Worm (Caenorhabditis elegans) whole organism, L1 larva: ENCODE results near the gene ule-2.
"Not testable (repeated sequence)": the region's sequence is repeated elsewhere in the genome, so short reads cannot be mapped to it uniquely, and the experiment has no call there.

Experiments used
- F16B12.6 ChIP-seq: fragments of 150-350 bp; optimal IDR thresholded peaks from 2 replicates; lab custom pipeline; 2014; ENCODE audit warnings: missing biosample characterization, missing genetic modification characterization
- ama-1 ChIP-seq: fragments of 150-350 bp; optimal IDR thresholded peaks from 2 replicates; lab custom pipeline; 2014
- efl-1 ChIP-seq, 4 experiments: fragments of 150-350 bp; optimal IDR thresholded peaks in 3 of 4; peaks in 1 of 4; 1 replicate in 1 of 4; 2 replicates in 3 of 4; lab custom pipeline; 2014; ENCODE audit warnings: missing biosample characterization in 2 of 4, missing genetic modification characterization in 2 of 4, missing genetic modification reagents in 2 of 4
- egl-27 ChIP-seq, 2 experiments: fragments of 150-350 bp in 1 of 2; sonication (generic microtip); optimal IDR thresholded peaks; 3 replicates each; lab custom pipeline; 2017 to 2018; ENCODE audit warnings: missing biosample characterization in 2 of 2, missing genetic modification characterization in 2 of 2, missing genetic modification reagents in 2 of 2
- elt-2 ChIP-seq: sonication (generic microtip); optimal IDR thresholded peaks from 2 replicates; lab custom pipeline; 2016; ENCODE audit warnings: missing genetic modification characterization, mild to moderate bottlenecking, inconsistent platforms, missing compliant biosample characterization, missing genetic modification reagents
- ztf-11 ChIP-seq, 2 experiments: sonication (generic microtip); optimal IDR thresholded peaks; 2 replicates each; lab custom pipeline; 2016 to 2017; ENCODE audit warnings: missing genetic modification characterization in 2 of 2, missing biosample characterization in 1 of 2, missing compliant biosample characterization in 1 of 2
- ztf-4 ChIP-seq: fragments of 150-350 bp; optimal IDR thresholded peaks from 2 replicates; lab custom pipeline; 2014; ENCODE audit warnings: missing biosample characterization, missing genetic modification characterization

DNA sequence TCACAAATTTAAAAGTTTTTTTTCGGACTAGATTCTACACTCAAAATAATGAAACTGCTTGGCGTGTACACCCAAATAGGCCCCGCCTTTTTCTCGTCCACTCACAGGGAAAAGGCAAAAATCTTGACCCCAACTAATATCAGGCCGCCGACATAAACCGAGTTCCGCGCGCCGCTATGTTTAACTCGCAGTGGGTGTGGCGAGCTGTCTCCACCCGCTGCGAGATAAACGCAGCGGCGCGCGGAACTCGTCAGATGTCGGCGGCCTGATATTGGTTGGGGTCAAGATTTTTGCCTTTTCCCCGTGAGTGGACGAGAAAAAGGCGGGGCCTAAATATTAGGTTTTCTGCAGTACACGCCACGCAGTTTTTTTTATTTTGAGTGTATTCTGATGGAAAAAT is 13.1 kb downstream of the ule-2 start:
- TF ChIP-seq F16B12.6 (tag; lab: Kevin White, UChicago); efl-1 (optimal IDR thresholded peaks at IDR 0.05; lab: Kevin White, UChicago); efl-1 (GFP tag; optimal IDR thresholded peaks at IDR 0.05 in 1 of 2; lab: Kevin White, UChicago); elt-2 (tag; lab: Kevin White, UChicago); ama-1 (lab: Kevin White, UChicago); egl-27 (tag; optimal IDR thresholded peaks at IDR 0.05; lab: Kevin White, UChicago); ztf-4; ztf-11 (tag; optimal IDR thresholded peaks at IDR 0.05; lab: Kevin White, UChicago): not testable (repeated sequence)
